Worm (Caenorhabditis elegans) whole organism, L3 larva: ENCODE data around the gene F28B12.1.

Experiments used
- aly-2 ChIP-seq: fragments of 150-350 bp; optimal IDR thresholded peaks from 2 replicates; lab custom pipeline; 2014; ENCODE audit warnings: missing biosample characterization, missing genetic modification characterization
- ceh-82 ChIP-seq: fragments of 150-350 bp; optimal IDR thresholded peaks from 2 replicates; lab custom pipeline; 2014; ENCODE audit warnings: missing biosample characterization, missing genetic modification characterization
- ceh-9 ChIP-seq: sonication (generic microtip); optimal IDR thresholded peaks from 2 replicates; lab custom pipeline; 2018; ENCODE audit warnings: missing biosample characterization, missing genetic modification characterization
- elt-2 ChIP-seq: sonication (generic microtip); optimal IDR thresholded peaks from 2 replicates; lab custom pipeline; 2016; ENCODE audit warnings: missing genetic modification reagents, mild to moderate bottlenecking, missing genetic modification characterization, missing compliant biosample characterization
- fkh-10 ChIP-seq: sonication (generic microtip); optimal IDR thresholded peaks from 2 replicates; lab custom pipeline; 2017; ENCODE audit warnings: missing biosample characterization, missing genetic modification reagents, missing genetic modification characterization
- nhr-12 ChIP-seq: fragments of 150-350 bp; optimal IDR thresholded peaks from 2 replicates; lab custom pipeline; 2014; ENCODE audit warnings: missing biosample characterization, missing genetic modification characterization
- nhr-76 ChIP-seq: fragments of 150-350 bp; sonication (generic microtip); optimal IDR thresholded peaks from 5 replicates; lab custom pipeline; 2014; ENCODE audit warnings: missing biosample characterization, missing genetic modification characterization
- pha-4 ChIP-seq: fragments of 150-350 bp; optimal IDR thresholded peaks from 2 replicates; lab custom pipeline; 2014; ENCODE audit warnings: missing biosample characterization, missing genetic modification reagents, missing genetic modification characterization
- pqm-1 ChIP-seq: fragments of 150-350 bp; optimal IDR thresholded peaks from 2 replicates; lab custom pipeline; 2017; ENCODE audit warnings: missing biosample characterization, missing genetic modification characterization, inconsistent platforms
- skn-1 ChIP-seq: fragments of 150-350 bp; optimal IDR thresholded peaks from 2 replicates; lab custom pipeline; 2014; ENCODE audit warnings: missing biosample characterization, missing genetic modification characterization
- unc-39 ChIP-seq: sonication (generic microtip); optimal IDR thresholded peaks from 4 replicates; lab custom pipeline; 2017; ENCODE audit warnings: missing biosample characterization, missing genetic modification characterization
- unc-62 ChIP-seq: fragments of 150-350 bp; sonication (generic microtip); optimal IDR thresholded peaks from 4 replicates; lab custom pipeline; 2014; ENCODE audit warnings: missing biosample characterization, missing genetic modification reagents, missing genetic modification characterization
- ztf-11 ChIP-seq: fragments of 150-350 bp; optimal IDR thresholded peaks from 2 replicates; lab custom pipeline; 2014; ENCODE audit warnings: missing biosample characterization, missing genetic modification characterization

The F28B12.1 gene

DNA sequence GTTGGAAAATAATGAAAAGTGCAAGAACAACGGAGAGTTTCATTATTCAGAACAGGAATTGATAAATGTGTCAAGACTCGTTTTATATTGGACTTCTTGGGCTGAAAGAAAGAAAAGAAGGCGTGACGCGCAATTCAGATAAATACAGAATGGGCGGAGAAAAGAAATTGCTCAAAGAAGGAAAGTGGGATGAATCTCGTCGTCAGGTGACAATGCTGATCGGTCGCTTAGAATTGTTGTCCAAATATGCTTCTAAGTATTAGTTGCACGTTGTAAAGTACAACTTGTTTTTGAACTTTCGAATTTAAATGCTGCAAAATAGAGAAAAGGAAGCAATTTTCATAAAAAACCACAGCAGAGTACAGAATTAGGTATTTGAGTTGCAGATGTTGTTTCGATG, 47.9 kb downstream of the F28B12.1 start, which contains the start of gene ins-3:
Gene ins-3 (minus strand): TSS at position 101 of the 400 bp plus-strand sequence.
- TF ChIP-seq aly-2 (tag; lab: Kevin White, UChicago) (no peak), elt-2 (no peak), nhr-12 (tag; lab: Kevin White, UChicago) (no peak), unc-62 (GFP tag; lab: Kevin White, UChicago) (no peak), nhr-76 (tag; lab: Kevin White, UChicago) (no peak), unc-39 (tag; lab: Kevin White, UChicago) (no peak), ceh-82 (tag; lab: Kevin White, UChicago) (no peak), skn-1 (no peak), ceh-9 (tag; lab: Kevin White, UChicago) (no peak), fkh-10 (GFP tag; lab: Kevin White, UChicago) (no peak), pqm-1 (no peak), ztf-11 (tag; lab: Kevin White, UChicago) (no peak), pha-4 (tag; lab: Kevin White, UChicago) (no peak)
